Worm (Caenorhabditis elegans) whole organism, L1 larva: Measurements from ENCODE around the gene Y41G9A.5.
A peak's percentile ranks its signal among the peaks of the same experiment; 100 is the strongest.

Experiments used
- C04F5.9 ChIP-seq: sonication (generic microtip); optimal IDR thresholded peaks from 2 replicates; lab custom pipeline; 2016; ENCODE audit warnings: missing genetic modification characterization, missing compliant biosample characterization
- C34B4.2 ChIP-seq: sonication (generic microtip); optimal IDR thresholded peaks from 2 replicates; lab custom pipeline; 2017; ENCODE audit warnings: mild to moderate bottlenecking, missing genetic modification characterization, missing compliant biosample characterization
- F16B12.6 ChIP-seq: fragments of 150-350 bp; optimal IDR thresholded peaks from 2 replicates; lab custom pipeline; 2014; ENCODE audit warnings: missing biosample characterization, missing genetic modification characterization
- aha-1 ChIP-seq: fragments of 150-350 bp; optimal IDR thresholded peaks from 2 replicates; lab custom pipeline; 2014; ENCODE audit warnings: missing biosample characterization, missing genetic modification characterization
- ceh-63 ChIP-seq: fragments of 200-800 bp; sonication (Bioruptor generic); optimal IDR thresholded peaks from 2 replicates; lab custom pipeline; 2018; ENCODE audit warnings: mild to moderate bottlenecking, missing genetic modification characterization, missing compliant biosample characterization
- ceh-90 ChIP-seq: sonication (generic microtip); optimal IDR thresholded peaks from 2 replicates; lab custom pipeline; 2016; ENCODE audit warnings: missing genetic modification characterization, missing compliant biosample characterization
- ces-1 ChIP-seq: fragments of 150-350 bp; optimal IDR thresholded peaks from 2 replicates; lab custom pipeline; 2014; ENCODE audit warnings: missing biosample characterization, missing genetic modification reagents, missing genetic modification characterization
- dsc-1 ChIP-seq: sonication (generic microtip); optimal IDR thresholded peaks from 2 replicates; lab custom pipeline; 2016; ENCODE audit warnings: mild to moderate bottlenecking, missing genetic modification characterization, missing compliant biosample characterization
- fkh-10 ChIP-seq: sonication (generic microtip); optimal IDR thresholded peaks from 2 replicates; lab custom pipeline; 2017; ENCODE audit warnings: missing biosample characterization, missing genetic modification reagents, missing genetic modification characterization
- fkh-4 ChIP-seq: sonication (generic microtip); optimal IDR thresholded peaks from 2 replicates; lab custom pipeline; 2016; ENCODE audit warnings: missing compliant biosample characterization, missing genetic modification characterization, borderline replicate concordance
- grh-1 ChIP-seq: fragments of 200-800 bp; sonication (Bioruptor generic); IDR thresholded peaks from 2 replicates; pipeline ENCODE4 v1.3.6; 2022; ENCODE audit warnings: missing genetic modification reagents, missing genetic modification characterization, missing compliant biosample characterization
- hlh-17 ChIP-seq: fragments of 200-800 bp; sonication (Bioruptor generic); optimal IDR thresholded peaks from 2 replicates; lab custom pipeline; 2018; ENCODE audit warnings: missing genetic modification characterization, mild to moderate bottlenecking, missing compliant biosample characterization, moderate library complexity, borderline replicate concordance
- hlh-4 ChIP-seq: sonication (generic microtip); optimal IDR thresholded peaks from 2 replicates; lab custom pipeline; 2016; ENCODE audit warnings: mild to moderate bottlenecking, missing genetic modification characterization, missing compliant biosample characterization
- hpl-2 ChIP-seq: fragments of 150-350 bp; optimal IDR thresholded peaks from 2 replicates; lab custom pipeline; 2014; ENCODE audit warnings: missing biosample characterization, missing genetic modification reagents, missing genetic modification characterization
- irx-1 ChIP-seq: sonication (generic microtip); optimal IDR thresholded peaks from 2 replicates; lab custom pipeline; 2016; ENCODE audit warnings: missing genetic modification characterization, missing compliant biosample characterization
- jun-1 ChIP-seq: fragments of 150-350 bp; optimal IDR thresholded peaks from 2 replicates; lab custom pipeline; 2014; ENCODE audit warnings: missing biosample characterization, missing genetic modification reagents, missing genetic modification characterization
- lin-14 ChIP-seq: fragments of 200-800 bp; sonication (Bioruptor generic); optimal IDR thresholded peaks from 2 replicates; lab custom pipeline; 2018; ENCODE audit warnings: mild to moderate bottlenecking, missing genetic modification characterization, moderate library complexity, missing compliant biosample characterization
- lin-15B ChIP-seq: fragments of 150-350 bp; sonication (generic microtip); optimal IDR thresholded peaks from 3 replicates; lab custom pipeline; 2014; ENCODE audit warnings: missing biosample characterization, missing genetic modification characterization
- lir-3 ChIP-seq: sonication (generic microtip); optimal IDR thresholded peaks from 2 replicates; lab custom pipeline; 2016; ENCODE audit warnings: mild to moderate bottlenecking, missing genetic modification characterization, moderate library complexity, missing compliant biosample characterization; ENCODE audit not compliant: poor library complexity
- mab-9 ChIP-seq: fragments of 200-800 bp; sonication (Bioruptor generic); IDR thresholded peaks from 2 replicates; pipeline ENCODE4 v1.3.6; 2022; ENCODE audit warnings: missing genetic modification reagents, missing genetic modification characterization, missing compliant biosample characterization
- mdl-1 ChIP-seq, 2 experiments: fragments of 150-350 bp; optimal IDR thresholded peaks; 2 replicates each; lab custom pipeline; 2014 to 2017; ENCODE audit warnings: missing biosample characterization in 2 of 2, missing genetic modification characterization in 2 of 2, inconsistent platforms in 1 of 2
- mef-2 ChIP-seq: fragments of 150-350 bp; optimal IDR thresholded peaks from 2 replicates; lab custom pipeline; 2014; ENCODE audit warnings: missing biosample characterization, missing genetic modification characterization
- mep-1 ChIP-seq: fragments of 150-350 bp; optimal IDR thresholded peaks from 2 replicates; lab custom pipeline; 2014; ENCODE audit warnings: missing biosample characterization, missing genetic modification characterization
- nhr-11 ChIP-seq: fragments of 150-350 bp; optimal IDR thresholded peaks from 2 replicates; lab custom pipeline; 2014; ENCODE audit warnings: missing biosample characterization, missing genetic modification characterization
- nhr-20 ChIP-seq: sonication (generic microtip); optimal IDR thresholded peaks from 2 replicates; lab custom pipeline; 2016; ENCODE audit warnings: mild to moderate bottlenecking, missing genetic modification characterization, missing compliant biosample characterization
- nhr-47 ChIP-seq: sonication (generic microtip); optimal IDR thresholded peaks from 2 replicates; lab custom pipeline; 2016; ENCODE audit warnings: mild to moderate bottlenecking, missing genetic modification characterization, moderate library complexity, missing compliant biosample characterization
- nhr-71 ChIP-seq: sonication (generic microtip); optimal IDR thresholded peaks from 2 replicates; lab custom pipeline; 2016; ENCODE audit warnings: mild to moderate bottlenecking, missing genetic modification characterization, moderate library complexity, missing compliant biosample characterization
- nhr-76 ChIP-seq: sonication (generic microtip); optimal IDR thresholded peaks from 2 replicates; lab custom pipeline; 2017; ENCODE audit warnings: missing biosample characterization, missing genetic modification characterization
- nhr-77 ChIP-seq: fragments of 150-350 bp; optimal IDR thresholded peaks from 2 replicates; lab custom pipeline; 2014; ENCODE audit warnings: missing biosample characterization, missing genetic modification characterization
- nhr-85 ChIP-seq: sonication (generic microtip); peaks from one replicate; lab custom pipeline; 2016; ENCODE audit warnings: missing genetic modification characterization, inconsistent platforms, missing compliant biosample characterization
- pag-3 ChIP-seq: sonication (generic microtip); optimal IDR thresholded peaks from 2 replicates; lab custom pipeline; 2017; ENCODE audit warnings: missing genetic modification characterization, mild to moderate bottlenecking, missing compliant biosample characterization, antibody characterized with exemption, borderline replicate concordance; ENCODE audit not compliant: insufficient read depth
- rnt-1 ChIP-seq: sonication (generic microtip); optimal IDR thresholded peaks from 2 replicates; lab custom pipeline; 2016; ENCODE audit warnings: mild to moderate bottlenecking, missing genetic modification characterization, moderate library complexity, missing compliant biosample characterization
- skn-1 ChIP-seq: fragments of 150-350 bp; optimal IDR thresholded peaks from 2 replicates; lab custom pipeline; 2014; ENCODE audit warnings: missing biosample characterization, missing genetic modification characterization
- snpc-4 ChIP-seq: fragments of 150-350 bp; optimal IDR thresholded peaks from 2 replicates; lab custom pipeline; 2014; ENCODE audit warnings: missing biosample characterization, missing genetic modification characterization
- snu-23 ChIP-seq: sonication (generic microtip); optimal IDR thresholded peaks from 2 replicates; lab custom pipeline; 2016; ENCODE audit warnings: missing genetic modification characterization, missing compliant biosample characterization
- sptf-1 ChIP-seq: fragments of 150-350 bp; optimal IDR thresholded peaks from 2 replicates; lab custom pipeline; 2014; ENCODE audit warnings: missing biosample characterization, missing genetic modification characterization
- swsn-7 ChIP-seq: sonication (generic microtip); optimal IDR thresholded peaks from 2 replicates; lab custom pipeline; 2016; ENCODE audit warnings: missing genetic modification characterization, missing compliant biosample characterization
- tbx-2 ChIP-seq: sonication (generic microtip); optimal IDR thresholded peaks from 2 replicates; lab custom pipeline; 2016; ENCODE audit warnings: missing genetic modification characterization, missing compliant biosample characterization
- tlp-1 ChIP-seq: fragments of 150-350 bp; optimal IDR thresholded peaks from 2 replicates; lab custom pipeline; 2014; ENCODE audit warnings: missing biosample characterization, missing genetic modification characterization
- unc-130 ChIP-seq: fragments of 150-350 bp; optimal IDR thresholded peaks from 2 replicates; lab custom pipeline; 2017; ENCODE audit warnings: missing biosample characterization, missing genetic modification characterization, inconsistent platforms
- unc-30 ChIP-seq: sonication (generic microtip); optimal IDR thresholded peaks from 2 replicates; lab custom pipeline; 2017; ENCODE audit warnings: missing biosample characterization, missing genetic modification characterization
- unc-62 ChIP-seq: fragments of 150-350 bp; optimal IDR thresholded peaks from 2 replicates; lab custom pipeline; 2014; ENCODE audit warnings: missing biosample characterization, missing genetic modification reagents, missing genetic modification characterization
- unc-86 ChIP-seq: sonication (generic microtip); optimal IDR thresholded peaks from 2 replicates; lab custom pipeline; 2016; ENCODE audit warnings: missing genetic modification characterization, missing compliant biosample characterization
- unc-98 ChIP-seq: fragments of 200-800 bp; sonication (Bioruptor generic); IDR thresholded peaks from 2 replicates; pipeline ENCODE4 v1.3.6; 2022; ENCODE audit warnings: missing genetic modification characterization, missing compliant biosample characterization
- xbp-1 ChIP-seq: sonication (generic microtip); optimal IDR thresholded peaks from 2 replicates; lab custom pipeline; 2016; ENCODE audit warnings: missing genetic modification characterization, missing compliant biosample characterization
- zip-4 ChIP-seq: fragments of 200-800 bp; sonication (Bioruptor generic); optimal IDR thresholded peaks from 2 replicates; lab custom pipeline; 2018; ENCODE audit warnings: mild to moderate bottlenecking, missing genetic modification characterization, moderate library complexity, missing compliant biosample characterization
- ztf-11 ChIP-seq, 2 experiments: sonication (generic microtip); optimal IDR thresholded peaks; 2 replicates each; lab custom pipeline; 2016 to 2017; ENCODE audit warnings: missing genetic modification characterization in 2 of 2, missing biosample characterization in 1 of 2, missing compliant biosample characterization in 1 of 2
- ztf-4 ChIP-seq: fragments of 150-350 bp; optimal IDR thresholded peaks from 2 replicates; lab custom pipeline; 2014; ENCODE audit warnings: missing biosample characterization, missing genetic modification characterization

The Y41G9A.5 gene

ce11 chrX:2942327-2942726 is 4.1 kb upstream of the Y41G9A.5 start:
- peak; percentile 51 for TF ChIP-seq snpc-4 (tag; lab: Kevin White, UChicago)
- no peak for TF ChIP-seq ceh-63 (GFP tag; lab: Kevin White, UChicago)

- TF ChIP-seq mdl-1 (tag; optimal IDR thresholded peaks at IDR 0.05; lab: Kevin White, UChicago): no peak
- TF ChIP-seq nhr-76 (tag; lab: Kevin White, UChicago): no peak
- no peak for TF ChIP-seq zip-4 (GFP tag; lab: Kevin White, UChicago)
- no peak for TF ChIP-seq ztf-11 (tag; optimal IDR thresholded peaks at IDR 0.05; lab: Kevin White, UChicago)
- TF ChIP-seq ceh-90 (tag; lab: Kevin White, UChicago): no peak
- TF ChIP-seq ztf-4 (tag; lab: Kevin White, UChicago): no peak
- no peak for TF ChIP-seq fkh-4
- no peak for TF ChIP-seq dsc-1 (tag; lab: Kevin White, UChicago)
- no peak for TF ChIP-seq hlh-17 (GFP tag; lab: Kevin White, UChicago)
- TF ChIP-seq lir-3: no peak
- TF ChIP-seq irx-1 (tag; lab: Kevin White, UChicago): no peak
- TF ChIP-seq lin-14: no peak
- no peak for TF ChIP-seq C34B4.2 (tag; lab: Kevin White, UChicago)
- TF ChIP-seq ces-1 (GFP tag; lab: Kevin White, UChicago): no peak
- TF ChIP-seq rnt-1: no peak
- no peak for TF ChIP-seq hlh-4 (tag; lab: Kevin White, UChicago)
- no peak for TF ChIP-seq hpl-2 (GFP tag; lab: Kevin White, UChicago)
- TF ChIP-seq mef-2: no peak
- no peak for TF ChIP-seq F16B12.6 (tag; lab: Kevin White, UChicago)
- TF ChIP-seq, all 84 proteins: peak for 0
Measured at ce11 chrX:2943611-2944010, 2.9 kb upstream of the Y41G9A.5 start.

- TF ChIP-seq lir-3 (no peak), pag-3 (tag; lab: Kevin White, UChicago) (no peak), mep-1 (no peak), unc-30 (no peak), irx-1 (tag; lab: Kevin White, UChicago) (no peak), sptf-1 (no peak), nhr-77 (tag; lab: Kevin White, UChicago) (no peak), hlh-4 (tag; lab: Kevin White, UChicago) (no peak), unc-86 (tag; lab: Kevin White, UChicago) (no peak), F16B12.6 (tag; lab: Kevin White, UChicago) (no peak), nhr-47 (no peak), unc-98 (GFP tag; lab: Robert Waterston, UW) (no peak), C04F5.9 (tag; lab: Kevin White, UChicago) (no peak), nhr-11 (tag; lab: Kevin White, UChicago) (no peak), tbx-2 (tag; lab: Kevin White, UChicago) (no peak), mab-9 (GFP tag; lab: Robert Waterston, UW) (no peak), ztf-11 (tag; optimal IDR thresholded peaks at IDR 0.05; lab: Kevin White, UChicago) (no peak), aha-1 (tag; lab: Kevin White, UChicago) (no peak), grh-1 (no peak), rnt-1 (no peak)
Measured at ce11 chrX:2945950-2946349, 517 bp upstream of the Y41G9A.5 start.

ce11 chrX:2950234-2950633 is 3.8 kb downstream of the Y41G9A.5 start:
- TF ChIP-seq lir-3 (no peak), irx-1 (tag; lab: Kevin White, UChicago) (no peak), nhr-71 (tag; lab: Kevin White, UChicago) (peak; percentile 55), unc-62 (GFP tag; lab: Kevin White, UChicago) (no peak), unc-86 (tag; lab: Kevin White, UChicago) (no peak), fkh-10 (GFP tag; lab: Kevin White, UChicago) (no peak), skn-1 (tag; lab: Kevin White, UChicago) (no peak), snu-23 (no peak), jun-1 (tag; lab: Kevin White, UChicago) (no peak), mep-1 (no peak), ces-1 (GFP tag; lab: Kevin White, UChicago) (no peak), swsn-7 (tag; lab: Kevin White, UChicago) (no peak), nhr-85 (tag; lab: Kevin White, UChicago) (no peak), tlp-1 (tag; lab: Kevin White, UChicago) (no peak), lin-14 (peak; percentile 55), unc-130 (tag; lab: Kevin White, UChicago) (no peak), hlh-4 (tag; lab: Kevin White, UChicago) (no peak), lin-15B (no peak), nhr-20 (tag; lab: Kevin White, UChicago) (no peak), unc-30 (no peak), xbp-1 (tag; lab: Kevin White, UChicago) (no peak), rnt-1 (peak; percentile 8)
